Fruit fly (Drosophila melanogaster) whole organism, embryonic: ENCODE data around the gene CG3630.

ENCODE experiments used
- ATbp ChIP-seq: fragments of 200-800 bp; sonication (Bioruptor generic); optimal IDR thresholded peaks from 2 replicates; lab custom pipeline; 2017; ENCODE audit warnings: missing biosample characterization, mild to moderate bottlenecking, missing genetic modification characterization, missing genetic modification reagents
- Abd-B ChIP-seq: fragments of 200-800 bp; sonication (Bioruptor generic); optimal IDR thresholded peaks from 2 replicates; lab custom pipeline; 2018; ENCODE audit warnings: missing biosample characterization, mild to moderate bottlenecking, missing genetic modification characterization, moderate library complexity
- Bteb2 ChIP-seq: fragments of 200-800 bp; sonication (Bioruptor generic); optimal IDR thresholded peaks from 2 replicates; lab custom pipeline; 2016; ENCODE audit warnings: missing biosample characterization, missing genetic modification characterization
- CG10959 ChIP-seq: fragments of 200-800 bp; sonication (Bioruptor generic); IDR thresholded peaks from 2 replicates; pipeline ENCODE4 v1.3.6; 2022; ENCODE audit warnings: missing biosample characterization, missing genetic modification characterization
- CG12104 ChIP-seq: fragments of 200-800 bp; sonication (Bioruptor generic); optimal IDR thresholded peaks from 3 replicates; lab custom pipeline; 2016; ENCODE audit warnings: missing biosample characterization, missing genetic modification characterization
- CG14014 ChIP-seq: fragments of 200-800 bp; sonication (Bioruptor generic); IDR thresholded peaks from 2 replicates; pipeline ENCODE4 v1.3.6; 2022; ENCODE audit warnings: missing biosample characterization, missing genetic modification characterization
- CG14710 ChIP-seq: fragments of 200-800 bp; sonication (Bioruptor generic); optimal IDR thresholded peaks from 3 replicates; lab custom pipeline; 2019; ENCODE audit warnings: missing biosample characterization, mild to moderate bottlenecking, missing genetic modification characterization, moderate library complexity
- CG1603 ChIP-seq: fragments of 200-800 bp; sonication (Bioruptor generic); optimal IDR thresholded peaks from 2 replicates; lab custom pipeline; 2019; ENCODE audit warnings: missing biosample characterization, mild to moderate bottlenecking, missing genetic modification characterization, moderate library complexity
- CG17186 ChIP-seq: fragments of 200-800 bp; sonication (Bioruptor generic); optimal IDR thresholded peaks from 3 replicates; lab custom pipeline; 2017; ENCODE audit warnings: missing biosample characterization, missing genetic modification reagents, missing genetic modification characterization
- CG18262 ChIP-seq: fragments of 200-800 bp; optimal IDR thresholded peaks from 3 replicates; lab custom pipeline; 2019; ENCODE audit warnings: missing biosample characterization, mild to moderate bottlenecking, missing genetic modification characterization, moderate library complexity
- CG18599 ChIP-seq: fragments of 200-800 bp; sonication (Bioruptor generic); optimal IDR thresholded peaks from 3 replicates; lab custom pipeline; 2017; ENCODE audit warnings: missing biosample characterization, missing genetic modification characterization, mild to moderate bottlenecking, moderate library complexity, missing genetic modification reagents
- CG2678 ChIP-seq: fragments of 200-800 bp; sonication (Bioruptor generic); optimal IDR thresholded peaks from 3 replicates; lab custom pipeline; 2019; ENCODE audit warnings: missing biosample characterization, mild to moderate bottlenecking, missing genetic modification characterization, moderate library complexity
- CG33213 ChIP-seq: fragments of 200-800 bp; sonication (Bioruptor generic); optimal IDR thresholded peaks from 3 replicates; lab custom pipeline; 2016; ENCODE audit warnings: missing biosample characterization, missing genetic modification characterization
- CG33557 ChIP-seq: fragments of 200-800 bp; sonication (Bioruptor generic); optimal IDR thresholded peaks from 2 replicates; lab custom pipeline; 2019; ENCODE audit warnings: missing biosample characterization, mild to moderate bottlenecking, missing genetic modification characterization, moderate library complexity
- CG3995 ChIP-seq: fragments of 200-800 bp; sonication (Bioruptor generic); optimal IDR thresholded peaks from 3 replicates; lab custom pipeline; 2016; ENCODE audit warnings: missing biosample characterization, missing genetic modification characterization
- CG4404 ChIP-seq: fragments of 200-800 bp; sonication (Bioruptor generic); IDR thresholded peaks from 2 replicates; pipeline ENCODE4 v1.3.6; 2022; ENCODE audit warnings: missing biosample characterization, missing genetic modification characterization
- CG4707 ChIP-seq: fragments of 200-800 bp; sonication (Bioruptor generic); optimal IDR thresholded peaks from 2 replicates; lab custom pipeline; 2018; ENCODE audit warnings: missing biosample characterization, mild to moderate bottlenecking, missing genetic modification characterization, moderate library complexity
- CG5953 ChIP-seq: fragments of 200-800 bp; sonication (Bioruptor generic); IDR thresholded peaks from 2 replicates; pipeline ENCODE4 v1.3.6; 2022; ENCODE audit warnings: missing biosample characterization, missing genetic modification characterization
- CG6854 ChIP-seq: fragments of 200-800 bp; sonication (Bioruptor generic); optimal IDR thresholded peaks from 3 replicates; lab custom pipeline; 2017; ENCODE audit warnings: missing biosample characterization, mild to moderate bottlenecking, missing genetic modification characterization
- CG7556 ChIP-seq: fragments of 200-800 bp; sonication (Bioruptor generic); optimal IDR thresholded peaks from 2 replicates; lab custom pipeline; 2017; ENCODE audit warnings: missing biosample characterization, mild to moderate bottlenecking, missing genetic modification characterization
- CG9609 ChIP-seq: fragments of 200-800 bp; sonication (Bioruptor generic); optimal IDR thresholded peaks from 3 replicates; lab custom pipeline; 2016; ENCODE audit warnings: missing biosample characterization, missing genetic modification characterization
- Chrac-16 ChIP-seq: fragments of 200-800 bp; sonication (Bioruptor generic); optimal IDR thresholded peaks from 3 replicates; lab custom pipeline; 2016; ENCODE audit warnings: missing biosample characterization, missing genetic modification characterization
- Dip3 ChIP-seq: fragments of 200-800 bp; sonication (Bioruptor generic); optimal IDR thresholded peaks from 3 replicates; lab custom pipeline; 2016; ENCODE audit warnings: missing biosample characterization, missing genetic modification characterization
- Doc3 ChIP-seq: fragments of 200-800 bp; sonication (Bioruptor generic); IDR thresholded peaks from 3 replicates; pipeline ENCODE4 v1.3.6; 2022; ENCODE audit warnings: missing biosample characterization, missing genetic modification characterization; ENCODE audit not compliant: partially characterized antibody
- Drgx ChIP-seq: fragments of 200-800 bp; sonication (Bioruptor generic); IDR thresholded peaks from 2 replicates; pipeline ENCODE4 v1.3.6; 2022; ENCODE audit warnings: missing biosample characterization, missing genetic modification characterization
- H15 ChIP-seq: fragments of 200-800 bp; sonication (Bioruptor generic); IDR thresholded peaks from 3 replicates; pipeline ENCODE4 v1.3.6; 2022; ENCODE audit warnings: missing biosample characterization, missing genetic modification characterization
- Hey ChIP-seq: fragments of 200-800 bp; sonication (Bioruptor generic); optimal IDR thresholded peaks from 3 replicates; lab custom pipeline; 2018; ENCODE audit warnings: missing biosample characterization, mild to moderate bottlenecking, missing genetic modification characterization
- HmgZ ChIP-seq: fragments of 200-800 bp; sonication (Bioruptor generic); optimal IDR thresholded peaks from 2 replicates; lab custom pipeline; 2018; ENCODE audit warnings: missing biosample characterization, mild to moderate bottlenecking, missing genetic modification characterization
- Lhr ChIP-seq: fragments of 200-800 bp; sonication (Bioruptor generic); optimal IDR thresholded peaks from 3 replicates; lab custom pipeline; 2017; ENCODE audit warnings: mild to moderate bottlenecking, missing biosample characterization, missing genetic modification reagents, missing genetic modification characterization
- MESR4 ChIP-seq: fragments of 200-800 bp; sonication (Bioruptor generic); optimal IDR thresholded peaks from 2 replicates; lab custom pipeline; 2018; ENCODE audit warnings: missing biosample characterization, mild to moderate bottlenecking, missing genetic modification characterization, moderate library complexity
- Max ChIP-seq: fragments of 200-800 bp; sonication (Bioruptor generic); optimal IDR thresholded peaks from 2 replicates; lab custom pipeline; 2016; ENCODE audit warnings: missing biosample characterization, mild to moderate bottlenecking, missing genetic modification characterization
- Myb ChIP-seq: fragments of 200-800 bp; sonication (Bioruptor generic); optimal IDR thresholded peaks from 2 replicates; lab custom pipeline; 2016; ENCODE audit warnings: missing biosample characterization, missing genetic modification characterization
- Oaz ChIP-seq: fragments of 200-800 bp; sonication (Bioruptor generic); IDR thresholded peaks from 2 replicates; pipeline ENCODE4 v1.3.6; 2022; ENCODE audit warnings: missing biosample characterization, missing genetic modification characterization
- Xbp1 ChIP-seq: fragments of 200-800 bp; sonication (Bioruptor generic); optimal IDR thresholded peaks from 3 replicates; lab custom pipeline; 2016; ENCODE audit warnings: missing biosample characterization, mild to moderate bottlenecking, missing genetic modification characterization
- bsh ChIP-seq, 2 experiments: fragments of 200-800 bp; sonication (Bioruptor generic); optimal IDR thresholded peaks; 2 replicates each; lab custom pipeline; 2017 to 2018; ENCODE audit warnings: mild to moderate bottlenecking in 2 of 2, missing biosample characterization in 2 of 2, missing genetic modification characterization in 2 of 2, moderate library complexity in 1 of 2
- ci ChIP-seq: fragments of 200-800 bp; sonication (Bioruptor generic); IDR thresholded peaks from 3 replicates; pipeline ENCODE4 v1.3.6; 2022; ENCODE audit warnings: missing biosample characterization, missing genetic modification characterization
- dati ChIP-seq: fragments of 200-800 bp; sonication (Bioruptor generic); IDR thresholded peaks from 2 replicates; pipeline ENCODE4 v1.3.6; 2022; ENCODE audit warnings: missing biosample characterization, missing genetic modification characterization
- dimm ChIP-seq: fragments of 200-800 bp; sonication (Bioruptor generic); IDR thresholded peaks from 2 replicates; pipeline ENCODE4 v1.3.6; 2022; ENCODE audit warnings: missing biosample characterization, missing genetic modification characterization
- emc ChIP-seq: fragments of 200-800 bp; sonication (Bioruptor generic); optimal IDR thresholded peaks from 2 replicates; lab custom pipeline; 2016; ENCODE audit warnings: missing biosample characterization, missing genetic modification characterization
- ems ChIP-seq: fragments of 200-800 bp; sonication (Bioruptor generic); optimal IDR thresholded peaks from 3 replicates; lab custom pipeline; 2016; ENCODE audit warnings: missing biosample characterization, missing genetic modification characterization
- gcm ChIP-seq: fragments of 200-800 bp; sonication (Bioruptor generic); optimal IDR thresholded peaks from 2 replicates; lab custom pipeline; 2019; ENCODE audit warnings: missing biosample characterization, mild to moderate bottlenecking, missing genetic modification characterization, moderate library complexity
- gfzf ChIP-seq: fragments of 200-800 bp; sonication (Bioruptor generic); optimal IDR thresholded peaks from 2 replicates; lab custom pipeline; 2016; ENCODE audit warnings: missing biosample characterization, mild to moderate bottlenecking, missing genetic modification characterization, moderate library complexity
- ken ChIP-seq: fragments of 200-800 bp; sonication (Bioruptor generic); IDR thresholded peaks from 3 replicates; pipeline ENCODE4 v1.3.6; 2022; ENCODE audit warnings: missing biosample characterization, missing genetic modification characterization
- pros ChIP-seq: fragments of 200-800 bp; sonication (Bioruptor generic); optimal IDR thresholded peaks from 3 replicates; lab custom pipeline; 2019; ENCODE audit warnings: missing biosample characterization, mild to moderate bottlenecking, missing genetic modification characterization, moderate library complexity
- run ChIP-seq: fragments of 200-800 bp; sonication (Bioruptor generic); optimal IDR thresholded peaks from 3 replicates; lab custom pipeline; 2018; ENCODE audit warnings: missing biosample characterization, mild to moderate bottlenecking, missing genetic modification characterization
- slou ChIP-seq: fragments of 200-800 bp; sonication (Bioruptor generic); optimal IDR thresholded peaks from 3 replicates; lab custom pipeline; 2016; ENCODE audit warnings: missing biosample characterization, missing genetic modification characterization
- sqz ChIP-seq: fragments of 200-800 bp; sonication (Bioruptor generic); optimal IDR thresholded peaks from 3 replicates; lab custom pipeline; 2018; ENCODE audit warnings: missing biosample characterization, mild to moderate bottlenecking, missing genetic modification characterization
- tgo ChIP-seq: fragments of 200-800 bp; sonication (Bioruptor generic); IDR thresholded peaks from 3 replicates; pipeline ENCODE4 v1.3.6; 2022; ENCODE audit warnings: missing biosample characterization, missing genetic modification characterization
- usp ChIP-seq: fragments of >200 bp; optimal IDR thresholded peaks from 2 replicates; lab custom pipeline; 2017; ENCODE audit warnings: missing biosample characterization, missing genetic modification characterization

The CG3630 gene

DNA sequence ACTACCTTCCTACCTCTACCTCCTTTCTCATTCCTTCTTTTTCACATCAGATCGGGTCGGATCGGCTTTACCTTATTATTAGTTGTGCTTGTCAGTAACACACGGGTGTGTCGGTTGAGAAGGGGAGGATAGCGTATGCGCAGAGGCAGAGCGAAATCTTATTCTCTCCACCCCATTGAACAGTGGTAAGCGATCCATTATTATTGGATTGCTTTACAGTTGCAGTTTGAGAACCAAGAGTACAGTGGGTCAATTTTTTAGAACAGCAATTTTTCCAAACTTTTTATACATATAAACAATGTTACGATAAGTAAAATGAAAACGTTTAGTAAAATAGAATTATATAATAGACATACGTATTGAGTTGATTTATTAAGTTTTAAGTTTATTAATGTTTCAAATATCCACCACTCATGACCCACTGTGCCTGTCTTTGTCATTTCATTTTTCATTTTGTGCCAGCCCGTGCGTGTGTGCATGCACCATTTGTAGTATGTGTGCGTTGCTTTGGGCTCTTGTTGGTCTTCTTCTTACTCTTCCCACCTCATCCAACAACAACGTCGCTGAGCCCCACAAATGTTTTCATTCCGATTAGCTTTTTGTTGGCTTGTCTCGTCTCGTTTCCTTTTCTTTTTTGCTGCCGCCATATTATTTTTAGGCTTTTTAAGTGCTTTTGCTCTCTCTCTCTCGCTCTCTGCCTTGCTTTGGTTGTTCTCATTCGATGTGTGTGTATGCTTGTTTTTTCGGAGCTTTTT lies 24.2 kb upstream of the CG3630 start (continued):
- TF ChIP-seq gcm (GFP tag; lab: Kevin White, UChicago) (peak; percentile 99), slou (peak; percentile 98), ATbp (GFP tag; lab: Kevin White, UChicago) (peak; percentile 98), Hey (tag; lab: Kevin White, UChicago) (peak; percentile 94), CG14710 (tag; lab: Kevin White, UChicago) (peak; percentile 98), Abd-B (peak; percentile 99), CG9609 (GFP tag; lab: Kevin White, UChicago) (peak; percentile 91), Drgx (GFP tag; lab: Robert Waterston, UW) (peak; percentile 98), emc (GFP tag; lab: Kevin White, UChicago) (peak; percentile 90), ems (GFP tag; lab: Kevin White, UChicago) (peak; percentile 96), HmgZ (tag; lab: Kevin White, UChicago) (peak; percentile 99), usp (no peak), tgo (peak; percentile 99), CG2678 (tag; lab: Kevin White, UChicago) (peak; percentile 100), ken (GFP tag; lab: Robert Waterston, UW) (peak; percentile 96), CG17186 (GFP tag; lab: Kevin White, UChicago) (peak; percentile 92), CG14014 (GFP tag; lab: Robert Waterston, UW) (peak; percentile 99), MESR4 (GFP tag; lab: Kevin White, UChicago) (peak; percentile 58), bsh (GFP tag; optimal IDR thresholded peaks at IDR 0.05; lab: Kevin White, UChicago) (peak; percentile 93 to 100), CG33557 (GFP tag; lab: Kevin White, UChicago) (peak; percentile 99), gfzf (GFP tag; lab: Kevin White, UChicago) (no peak), Bteb2 (GFP tag; lab: Kevin White, UChicago) (peak; percentile 97), Chrac-16 (peak; percentile 98), CG33213 (GFP tag; lab: Kevin White, UChicago) (peak; percentile 89), run (tag; lab: Kevin White, UChicago) (peak; percentile 99), Myb (GFP tag; lab: Kevin White, UChicago) (peak; percentile 32), CG3995 (GFP tag; lab: Kevin White, UChicago) (peak; percentile 86), dati (GFP tag; lab: Robert Waterston, UW) (peak; percentile 95), CG4404 (peak; percentile 99), CG18262 (tag; lab: Kevin White, UChicago) (peak; percentile 99), CG10959 (GFP tag; lab: Robert Waterston, UW) (peak; percentile 98), dimm (GFP tag; lab: Robert Waterston, UW) (peak; percentile 96), CG5953 (peak; percentile 96), sqz (GFP tag; lab: Kevin White, UChicago) (peak; percentile 98), H15 (GFP tag; lab: Robert Waterston, UW) (peak; percentile 98), CG4707 (GFP tag; lab: Kevin White, UChicago) (peak; percentile 97), Lhr (GFP tag; lab: Kevin White, UChicago) (peak; percentile 96), CG18599 (GFP tag; lab: Kevin White, UChicago) (peak; percentile 100), Max (peak; percentile 98), Doc3 (no peak), CG6854 (peak; percentile 99), CG1603 (tag; lab: Kevin White, UChicago) (peak; percentile 94), CG12104 (GFP tag; lab: Kevin White, UChicago) (peak; percentile 99), Xbp1 (GFP tag; lab: Kevin White, UChicago) (peak; percentile 98), CG7556 (GFP tag; lab: Kevin White, UChicago) (peak; percentile 99), Dip3 (GFP tag; lab: Kevin White, UChicago) (peak; percentile 97), ci (GFP tag; lab: Robert Waterston, UW) (peak; percentile 98), Oaz (GFP tag; lab: Robert Waterston, UW) (peak; percentile 99), pros (GFP tag; lab: Kevin White, UChicago) (peak; percentile 99)
